Worm (Caenorhabditis elegans): Measurements from ENCODE around the gene glb-27.
A peak's percentile ranks its signal among the peaks of the same experiment; 100 is the strongest.

glb-27 gene

ce11 chrII:8577509-8578099 lies 21.5 kb upstream of the glb-27 start, which contains the start of gene F54C9.9:
TSS of gene F54C9.9 (plus strand) at chrII:8578049.
- TF ChIP-seq snu-23 (GFP tag; optimal IDR thresholded peaks at IDR 0.05), result peak; percentile 10
- no peak for TF ChIP-seq unc-30 (tag; optimal IDR thresholded peaks at IDR 0.05)
- no peak for TF ChIP-seq unc-98 (GFP tag; IDR thresholded peaks at IDR 0.05)
- TF ChIP-seq irx-1 (tag; optimal IDR thresholded peaks at IDR 0.05), result no peak
- peak; percentile 5 to 64 for TF ChIP-seq lin-35 (GFP tag; optimal IDR thresholded peaks at IDR 0.05)
- no peak for TF ChIP-seq grh-1 (GFP tag; IDR thresholded peaks at IDR 0.05)
- TF ChIP-seq hlh-4 (tag; optimal IDR thresholded peaks at IDR 0.05), result no peak
- TF ChIP-seq nhr-47 (tag; optimal IDR thresholded peaks at IDR 0.05), result no peak
- TF ChIP-seq dsc-1 (tag; optimal IDR thresholded peaks at IDR 0.05), result no peak
- no peak for TF ChIP-seq zip-4 (GFP tag; optimal IDR thresholded peaks at IDR 0.05)
- no peak for TF ChIP-seq mdl-1 (tag; optimal IDR thresholded peaks at IDR 0.05)
- TF ChIP-seq ztf-4 (tag; optimal IDR thresholded peaks at IDR 0.05), result no peak
- TF ChIP-seq lin-14 (GFP tag; optimal IDR thresholded peaks at IDR 0.05), result peak; percentile 30
- no peak for TF ChIP-seq mef-2 (tag; optimal IDR thresholded peaks at IDR 0.05)
- no peak for TF ChIP-seq ceh-88 (GFP tag; IDR thresholded peaks at IDR 0.05)
- no peak for TF ChIP-seq ama-1 (optimal IDR thresholded peaks at IDR 0.05)
- TF ChIP-seq ceh-8 (GFP tag; optimal IDR thresholded peaks at IDR 0.05), result no peak
- no peak for TF ChIP-seq aha-1 (tag; optimal IDR thresholded peaks at IDR 0.05)
- TF ChIP-seq efl-1 (optimal IDR thresholded peaks at IDR 0.05), result peak; percentile 7 to 32
- peak; percentile 29 to 87 for TF ChIP-seq efl-1 (GFP tag; optimal IDR thresholded peaks at IDR 0.05 in 1 of 2)
- TF ChIP-seq nhr-19 (GFP tag; conservative IDR thresholded peaks at IDR 0.05), result no peak
- TF ChIP-seq elt-3 (tag; optimal IDR thresholded peaks at IDR 0.05), result no peak
- no peak for TF ChIP-seq lir-3 (tag; optimal IDR thresholded peaks at IDR 0.05; ENCODE audit: poor library complexity)
- TF ChIP-seq nhr-84 (tag; optimal IDR thresholded peaks at IDR 0.05), result no peak
- TF ChIP-seq Y116A8C.19 (tag; optimal IDR thresholded peaks at IDR 0.05; ENCODE audit: borderline replicate concordance), result no peak
- TF ChIP-seq blmp-1 (tag; optimal IDR thresholded peaks at IDR 0.05), result peak; percentile 49
- TF ChIP-seq nhr-71 (tag; optimal IDR thresholded peaks at IDR 0.05), result peak; percentile 7
- no peak for TF ChIP-seq alr-1 (tag; optimal IDR thresholded peaks at IDR 0.05; ENCODE audit: borderline replicate concordance)
- TF ChIP-seq F16B12.6 (tag; optimal IDR thresholded peaks at IDR 0.05), result peak; percentile 1
- TF ChIP-seq xbp-1 (tag; optimal IDR thresholded peaks at IDR 0.05), result no peak
- no peak for TF ChIP-seq lin-39 (tag; optimal IDR thresholded peaks at IDR 0.05)
- TF ChIP-seq unc-86 (tag; optimal IDR thresholded peaks at IDR 0.05), result no peak
- peak; percentile 33 for TF ChIP-seq C16A3.4 (tag; optimal IDR thresholded peaks at IDR 0.05)
- TF ChIP-seq fkh-4 (tag; optimal IDR thresholded peaks at IDR 0.05; ENCODE audit: borderline replicate concordance), result no peak
- TF ChIP-seq swsn-7 (tag; optimal IDR thresholded peaks at IDR 0.05), result no peak
- no peak for TF ChIP-seq lin-15B (tag; optimal IDR thresholded peaks at IDR 0.05)
- no peak for TF ChIP-seq mab-9 (GFP tag; IDR thresholded peaks at IDR 0.05)
- no peak for TF ChIP-seq rnt-1 (tag; optimal IDR thresholded peaks at IDR 0.05)
- TF ChIP-seq C04F5.9 (tag; optimal IDR thresholded peaks at IDR 0.05), result no peak
- no peak for TF ChIP-seq unc-130 (tag; optimal IDR thresholded peaks at IDR 0.05)
- TF ChIP-seq elt-2 (tag; optimal IDR thresholded peaks at IDR 0.05), result no peak
- TF ChIP-seq snpc-4 (tag; optimal IDR thresholded peaks at IDR 0.05), result no peak
- TF ChIP-seq C34B4.2 (tag; optimal IDR thresholded peaks at IDR 0.05), result no peak
- no peak for TF ChIP-seq nhr-237 (tag; optimal IDR thresholded peaks at IDR 0.05)
- TF ChIP-seq isw-1 (GFP tag; IDR thresholded peaks at IDR 0.05), result no peak
- TF ChIP-seq tbx-2 (tag; optimal IDR thresholded peaks at IDR 0.05), result no peak
- no peak for TF ChIP-seq fos-1 (tag; optimal IDR thresholded peaks at IDR 0.05)
- TF ChIP-seq ceh-90 (tag; optimal IDR thresholded peaks at IDR 0.05), result no peak
- TF ChIP-seq ztf-11 (tag; optimal IDR thresholded peaks at IDR 0.05), result no peak
- TF ChIP-seq lin-13 (GFP tag; optimal IDR thresholded peaks at IDR 0.05), result no peak
- no peak for TF ChIP-seq unc-62 (GFP tag; optimal IDR thresholded peaks at IDR 0.05)
- no peak for TF ChIP-seq tlp-1 (tag; optimal IDR thresholded peaks at IDR 0.05)
- no peak for TF ChIP-seq sup-37 (GFP tag; optimal IDR thresholded peaks at IDR 0.05)
- TF ChIP-seq nhr-11 (tag; optimal IDR thresholded peaks at IDR 0.05), result no peak
